Fruit fly (Drosophila melanogaster): Measurements from ENCODE around the gene Ostgamma.

Gene Ostgamma

dm6 chr2L:8327272-8327555, 19.2 kb upstream of the Ostgamma start, which contains the start of gene CG14275:
TSS of gene CG14275 (plus strand) at chr2L:8327456.
- TF ChIP-seq CG17801 (GFP tag; optimal IDR thresholded peaks at IDR 0.05; ENCODE audit: partially characterized antibody), result no peak

dm6 chr2L:8326414-8327271, 18.7 kb upstream of the Ostgamma start:
- no peak for TF ChIP-seq CG17801 (GFP tag; optimal IDR thresholded peaks at IDR 0.05; ENCODE audit: partially characterized antibody)

- TF ChIP-seq CG17801 (GFP tag; optimal IDR thresholded peaks at IDR 0.05; ENCODE audit: partially characterized antibody), result no peak
These were observed 17.2 kb upstream of the Ostgamma start, which contains the start of gene CG7781 for dm6 chr2L:8325150-8325549. TSS of gene CG7781 (minus strand) at chr2L:8325409.

- TF ChIP-seq CG17801 (GFP tag; optimal IDR thresholded peaks at IDR 0.05; ENCODE audit: partially characterized antibody), result peak; percentile 69
These were observed 12.0 kb upstream of the Ostgamma start, which contains the start of the genes mtsh and strat for dm6 chr2L:8319858-8320525. TSS of gene mtsh (minus strand) at chr2L:8319908. TSS of gene strat (plus strand) at chr2L:8320328.

dm6 chr2L:8311741-8312140, 3.7 kb upstream of the Ostgamma start:
- no peak for TF ChIP-seq CG17801 (GFP tag; optimal IDR thresholded peaks at IDR 0.05; ENCODE audit: partially characterized antibody)

- peak; percentile 91 for TF ChIP-seq CG17801 (GFP tag; optimal IDR thresholded peaks at IDR 0.05; ENCODE audit: partially characterized antibody)
These were observed 3.1 kb upstream of the Ostgamma start, which contains the start of the genes CG7810 and CG7806 for dm6 chr2L:8311091-8311490. TSS of gene CG7810 (minus strand) at chr2L:8311195. TSS of gene CG7806 (plus strand) at chr2L:8311399.

dm6 chr2L:8305409-8305808, 2.6 kb downstream of the Ostgamma start, which contains the start of gene CG7840:
TSS of gene CG7840 (plus strand) at chr2L:8305586.
- peak; percentile 33 for TF ChIP-seq CG17801 (GFP tag; optimal IDR thresholded peaks at IDR 0.05; ENCODE audit: partially characterized antibody)

- TF ChIP-seq CG17801 (GFP tag; optimal IDR thresholded peaks at IDR 0.05; ENCODE audit: partially characterized antibody), result no peak
These were observed 3.4 kb downstream of the Ostgamma start for dm6 chr2L:8304635-8305034.

- TF ChIP-seq CG17801 (GFP tag; optimal IDR thresholded peaks at IDR 0.05; ENCODE audit: partially characterized antibody), result no peak
These were observed 5.1 kb downstream of the Ostgamma start, which contains the start of the genes wol and Scgalpha for dm6 chr2L:8302766-8303479. TSS of gene wol (minus strand) at chr2L:8302985. TSS of gene Scgalpha (plus strand) at chr2L:8303429.

- TF ChIP-seq CG17801 (GFP tag; optimal IDR thresholded peaks at IDR 0.05; ENCODE audit: partially characterized antibody), result no peak
These were observed 7.5 kb downstream of the Ostgamma start, which contains the start of gene Btk for dm6 chr2L:8300220-8301167. TSS of gene Btk (minus strand) at chr2L:8301079.

dm6 chr2L:8299194-8299811, 8.7 kb downstream of the Ostgamma start:
- TF ChIP-seq CG17801 (GFP tag; optimal IDR thresholded peaks at IDR 0.05; ENCODE audit: partially characterized antibody), result peak; percentile 52

- no peak for TF ChIP-seq CG17801 (GFP tag; optimal IDR thresholded peaks at IDR 0.05; ENCODE audit: partially characterized antibody)
These were observed 10.9 kb downstream of the Ostgamma start for dm6 chr2L:8297070-8297469.

dm6 chr2L:8296395-8296794, 11.6 kb downstream of the Ostgamma start:
- no peak for TF ChIP-seq CG17801 (GFP tag; optimal IDR thresholded peaks at IDR 0.05; ENCODE audit: partially characterized antibody)

- no peak for TF ChIP-seq CG17801 (GFP tag; optimal IDR thresholded peaks at IDR 0.05; ENCODE audit: partially characterized antibody)
These were observed 13.9 kb downstream of the Ostgamma start for dm6 chr2L:8294043-8294442.
